Fruit fly (Drosophila melanogaster) whole organism, wandering third instar larva: Measurements from ENCODE around the gene Pex7.
A peak's percentile ranks its signal among the peaks of the same experiment; 100 is the strongest.

Experiments used
- Abd-B ChIP-seq: fragments of >200 bp; optimal IDR thresholded peaks from 2 replicates; lab custom pipeline; 2017; ENCODE audit warnings: missing biosample characterization, missing genetic modification characterization
- CG32264 ChIP-seq: fragments of 200-800 bp; sonication (Bioruptor generic); optimal IDR thresholded peaks from 2 replicates; lab custom pipeline; 2016; ENCODE audit warnings: missing biosample characterization, missing genetic modification characterization
- CG9705 ChIP-seq: fragments of 200-800 bp; sonication (Bioruptor generic); optimal IDR thresholded peaks from 2 replicates; lab custom pipeline; 2018; ENCODE audit warnings: missing biosample characterization, mild to moderate bottlenecking, missing genetic modification characterization
- CrebA ChIP-seq: fragments of 200-800 bp; sonication (Bioruptor generic); optimal IDR thresholded peaks from 2 replicates; lab custom pipeline; 2016; ENCODE audit warnings: missing biosample characterization, mild to moderate bottlenecking, missing genetic modification characterization, borderline replicate concordance
- Dfd ChIP-seq: fragments of >200 bp; optimal IDR thresholded peaks from 2 replicates; lab custom pipeline; 2017; ENCODE audit warnings: missing biosample characterization, missing genetic modification characterization
- Dif ChIP-seq: fragments of 200-275, 200-300 bp; sonication (Bioruptor generic); optimal IDR thresholded peaks from 2 replicates; lab custom pipeline; 2018; ENCODE audit warnings: missing biosample characterization, missing genetic modification characterization; ENCODE audit not compliant: partially characterized antibody
- GATAd ChIP-seq: sonication (Bioruptor generic); optimal IDR thresholded peaks from 2 replicates; lab custom pipeline; 2016; ENCODE audit warnings: missing biosample characterization, missing genetic modification characterization
- HLH106 ChIP-seq: fragments of 200-800 bp; optimal IDR thresholded peaks from 3 replicates; lab custom pipeline; 2019; ENCODE audit warnings: missing biosample characterization, mild to moderate bottlenecking, missing genetic modification characterization, moderate library complexity
- Hnf4 ChIP-seq: fragments of 200-800 bp; sonication (Bioruptor generic); optimal IDR thresholded peaks from 2 replicates; lab custom pipeline; 2016; ENCODE audit warnings: missing biosample characterization, mild to moderate bottlenecking, missing genetic modification characterization
- Hr78 ChIP-seq: fragments of >200 bp; optimal IDR thresholded peaks from 2 replicates; lab custom pipeline; 2017; ENCODE audit warnings: missing biosample characterization, missing genetic modification characterization
- Hr83 ChIP-seq: fragments of 200-300 bp; sonication (Bioruptor generic); optimal IDR thresholded peaks from 2 replicates; lab custom pipeline; 2016; ENCODE audit warnings: missing biosample characterization, mild to moderate bottlenecking, missing genetic modification characterization, moderate library complexity; ENCODE audit not compliant: poor library complexity, severe bottlenecking
- Jra ChIP-seq: sonication (Bioruptor generic); optimal IDR thresholded peaks from 2 replicates; lab custom pipeline; 2016; ENCODE audit warnings: missing biosample characterization, missing genetic modification characterization
- Mio ChIP-seq: sonication (Bioruptor generic); optimal IDR thresholded peaks from 2 replicates; lab custom pipeline; 2016; ENCODE audit warnings: missing biosample characterization, missing genetic modification characterization
- Myc ChIP-seq: fragments of >200 bp; optimal IDR thresholded peaks from 2 replicates; lab custom pipeline; 2017
- N ChIP-seq: fragments of >200 bp; optimal IDR thresholded peaks from 2 replicates; lab custom pipeline; 2018; ENCODE audit warnings: missing biosample characterization, missing external identifiers, missing genetic modification characterization
- OdsH ChIP-seq: fragments of 200-800 bp; sonication (Bioruptor generic); optimal IDR thresholded peaks from 2 replicates; lab custom pipeline; 2016; ENCODE audit warnings: missing biosample characterization, mild to moderate bottlenecking, missing genetic modification characterization
- Rel ChIP-seq, 2 experiments: fragments of 200-800 bp; sonication (Bioruptor generic) in 1 of 2; optimal IDR thresholded peaks; 2 replicates in 1 of 2; 3 replicates in 1 of 2; lab custom pipeline; 2016 to 2019; ENCODE audit warnings: mild to moderate bottlenecking in 2 of 2, missing biosample characterization in 2 of 2, missing genetic modification characterization in 2 of 2, moderate library complexity in 1 of 2
- Sp1 ChIP-seq: fragments of 200-800 bp; sonication (Bioruptor generic); optimal IDR thresholded peaks from 3 replicates; lab custom pipeline; 2019; ENCODE audit warnings: missing biosample characterization, mild to moderate bottlenecking, missing genetic modification characterization, moderate library complexity
- Vsx2 ChIP-seq: fragments of 200-300, 225-300 bp; sonication (Bioruptor generic); optimal IDR thresholded peaks from 2 replicates; lab custom pipeline; 2018; ENCODE audit warnings: missing biosample characterization, missing genetic modification characterization; ENCODE audit not compliant: partially characterized antibody
- br ChIP-seq: fragments of 200-800 bp; sonication (Bioruptor generic); optimal IDR thresholded peaks from 2 replicates; lab custom pipeline; 2016; ENCODE audit warnings: missing biosample characterization, missing genetic modification characterization
- brk ChIP-seq: fragments of 200-800 bp; sonication (Bioruptor generic); optimal IDR thresholded peaks from 2 replicates; lab custom pipeline; 2016; ENCODE audit warnings: missing biosample characterization, mild to moderate bottlenecking, missing genetic modification characterization
- dl ChIP-seq, 2 experiments: fragments of 175-275, 200-275 bp in 1 of 2; fragments of 200-275 bp in 1 of 2; sonication (Bioruptor generic); optimal IDR thresholded peaks; lab custom pipeline; 2018; ENCODE audit warnings: mild to moderate bottlenecking in 2 of 2, missing biosample characterization in 2 of 2, missing genetic modification characterization in 2 of 2, moderate library complexity in 2 of 2; ENCODE audit not compliant: partially characterized antibody in 2 of 2, insufficient read depth in 1 of 2
- dmrt93B ChIP-seq: fragments of 200-800 bp; sonication (Bioruptor generic); optimal IDR thresholded peaks from 2 replicates; lab custom pipeline; 2018; ENCODE audit warnings: missing biosample characterization, mild to moderate bottlenecking, missing genetic modification characterization
- dsf ChIP-seq: sonication (Bioruptor generic); optimal IDR thresholded peaks from 2 replicates; lab custom pipeline; 2016; ENCODE audit warnings: missing biosample characterization, missing genetic modification characterization, borderline replicate concordance
- ey ChIP-seq: fragments of 200-800 bp; sonication (Bioruptor generic); optimal IDR thresholded peaks from 2 replicates; lab custom pipeline; 2016; ENCODE audit warnings: missing biosample characterization, missing genetic modification characterization
- foxo ChIP-seq, 2 experiments: fragments of 200-800 bp; sonication (Bioruptor generic); optimal IDR thresholded peaks; 2 replicates in 1 of 2; 3 replicates in 1 of 2; lab custom pipeline; 2016 to 2017; ENCODE audit warnings: missing biosample characterization in 2 of 2, missing genetic modification characterization in 2 of 2
- fru ChIP-seq: fragments of 200-800 bp; sonication (Bioruptor generic); optimal IDR thresholded peaks from 3 replicates; lab custom pipeline; 2016; ENCODE audit warnings: missing biosample characterization, mild to moderate bottlenecking, missing genetic modification characterization
- h ChIP-seq: fragments of 200-800 bp; sonication (Bioruptor generic); optimal IDR thresholded peaks from 3 replicates; lab custom pipeline; 2016; ENCODE audit warnings: missing biosample characterization, mild to moderate bottlenecking, missing genetic modification characterization
- jim ChIP-seq: fragments of 175-275, 200-325 bp; sonication (Bioruptor generic); optimal IDR thresholded peaks from 2 replicates; lab custom pipeline; 2016; ENCODE audit warnings: missing biosample characterization, mild to moderate bottlenecking, missing genetic modification characterization
- lola ChIP-seq: fragments of >200 bp; optimal IDR thresholded peaks from 2 replicates; lab custom pipeline; 2017; ENCODE audit warnings: missing biosample characterization, missing genetic modification characterization
- pan ChIP-seq: fragments of >200 bp; optimal IDR thresholded peaks from 2 replicates; lab custom pipeline; 2017
- psq ChIP-seq: fragments of 200-800 bp; sonication (Bioruptor generic); optimal IDR thresholded peaks from 3 replicates; lab custom pipeline; 2017; ENCODE audit warnings: missing biosample characterization, mild to moderate bottlenecking, missing genetic modification characterization, moderate library complexity
- rgr ChIP-seq: fragments of 200-800 bp; sonication (Bioruptor generic); optimal IDR thresholded peaks from 3 replicates; lab custom pipeline; 2016; ENCODE audit warnings: missing biosample characterization, mild to moderate bottlenecking, missing genetic modification characterization
- sage ChIP-seq: fragments of 200-800 bp; sonication (Bioruptor generic); optimal IDR thresholded peaks from 2 replicates; lab custom pipeline; 2016; ENCODE audit warnings: missing biosample characterization, mild to moderate bottlenecking, missing genetic modification characterization
- sv ChIP-seq: fragments of 200-800 bp; sonication (Bioruptor generic); optimal IDR thresholded peaks from 3 replicates; lab custom pipeline; 2016; ENCODE audit warnings: missing biosample characterization, missing genetic modification characterization
- tai ChIP-seq: sonication (Bioruptor generic); optimal IDR thresholded peaks from 2 replicates; lab custom pipeline; 2016; ENCODE audit warnings: missing biosample characterization, missing genetic modification characterization
- usp ChIP-seq: fragments of >200 bp; optimal IDR thresholded peaks from 2 replicates; lab custom pipeline; 2017; ENCODE audit warnings: missing biosample characterization, missing genetic modification characterization
- woc ChIP-seq: sonication (Bioruptor generic); optimal IDR thresholded peaks from 2 replicates; lab custom pipeline; 2016; ENCODE audit warnings: missing biosample characterization, mild to moderate bottlenecking, missing genetic modification characterization

The Pex7 gene

DNA sequence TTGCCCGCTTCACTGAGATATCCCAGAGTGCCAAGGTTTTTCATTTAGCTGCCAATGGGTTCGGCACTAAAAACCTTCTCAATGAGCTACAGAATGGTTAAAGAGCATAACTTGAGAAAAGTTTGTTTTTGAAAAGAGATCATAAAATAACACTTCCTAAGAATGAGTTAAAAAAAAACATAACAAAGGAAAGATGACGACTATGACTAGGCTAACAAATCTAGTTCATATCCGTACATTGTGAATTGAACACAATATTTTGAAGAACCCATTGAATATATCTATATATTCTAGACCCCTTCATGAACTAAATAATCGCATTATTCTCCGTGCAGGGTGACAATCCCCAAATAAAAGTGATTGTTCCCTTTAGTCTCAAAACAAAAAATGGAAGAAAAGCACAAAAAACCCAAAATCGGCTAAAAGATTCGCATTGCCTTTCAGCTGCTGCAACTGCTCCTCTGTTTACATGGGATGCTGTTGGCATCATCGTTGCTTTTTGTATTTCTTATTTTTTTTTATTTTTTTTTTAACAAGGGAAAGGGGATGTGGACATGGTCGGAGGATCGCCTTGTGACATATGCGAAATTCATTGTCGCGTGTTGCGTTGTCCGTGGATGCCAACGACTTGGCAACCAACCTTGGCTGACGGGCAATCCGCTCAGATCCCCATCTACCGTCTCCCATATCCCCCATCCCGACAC lies 9.9 kb downstream of the Pex7 start:
- TF ChIP-seq Dfd (no peak), lola (GFP tag; lab: Kevin White, UChicago) (no peak), Rel (GFP tag; optimal IDR thresholded peaks at IDR 0.05; lab: Kevin White, UChicago) (peak; percentile 54), Rel (tag; optimal IDR thresholded peaks at IDR 0.05; lab: Kevin White, UChicago) (no peak), Hnf4 (peak; percentile 62), sage (GFP tag; lab: Kevin White, UChicago) (peak; percentile 75), OdsH (GFP tag; lab: Kevin White, UChicago) (peak; percentile 91), Hr78 (GFP tag; lab: Kevin White, UChicago) (no peak), tai (GFP tag; lab: Kevin White, UChicago) (no peak), Myc (peak; percentile 2), usp (GFP tag; lab: Kevin White, UChicago) (no peak), dmrt93B (GFP tag; lab: Kevin White, UChicago) (peak; percentile 94), Hr83 (GFP tag; lab: Kevin White, UChicago) (no peak), br (GFP tag; lab: Kevin White, UChicago) (peak; percentile 88), rgr (GFP tag; lab: Kevin White, UChicago) (peak; percentile 91), Sp1 (GFP tag; lab: Kevin White, UChicago) (peak; percentile 93), Vsx2 (GFP tag; lab: Kevin White, UChicago) (no peak), Dif (GFP tag; lab: Kevin White, UChicago) (no peak), fru (GFP tag; lab: Kevin White, UChicago) (peak; percentile 92), pan (lab: Kevin White, UChicago) (no peak), CG32264 (GFP tag; lab: Kevin White, UChicago) (peak; percentile 65), Abd-B (GFP tag; lab: Kevin White, UChicago) (no peak), N (GFP tag; lab: Kevin White, UChicago) (no peak), HLH106 (tag; lab: Kevin White, UChicago) (peak; percentile 90), foxo (GFP tag; optimal IDR thresholded peaks at IDR 0.05; lab: Kevin White, UChicago) (peak; percentile 23 to 88), dsf (GFP tag; lab: Kevin White, UChicago) (peak; percentile 41), Jra (GFP tag; lab: Kevin White, UChicago) (no peak), dl (GFP tag; optimal IDR thresholded peaks at IDR 0.05; lab: Kevin White, UChicago; ENCODE audit: insufficient read depth in 1 of 2, partially characterized antibody in 2 of 2) (no peak), GATAd (GFP tag; lab: Kevin White, UChicago) (no peak), Mio (no peak), psq (peak; percentile 85), CG9705 (GFP tag; lab: Kevin White, UChicago) (peak; percentile 73), woc (GFP tag; lab: Kevin White, UChicago) (peak; percentile 73), CrebA (no peak), jim (GFP tag; lab: Kevin White, UChicago) (peak; percentile 53), h (GFP tag; lab: Kevin White, UChicago) (peak; percentile 92), sv (no peak), brk (GFP tag; lab: Kevin White, UChicago) (peak; percentile 25), ey (GFP tag; lab: Kevin White, UChicago) (peak; percentile 90)

DNA sequence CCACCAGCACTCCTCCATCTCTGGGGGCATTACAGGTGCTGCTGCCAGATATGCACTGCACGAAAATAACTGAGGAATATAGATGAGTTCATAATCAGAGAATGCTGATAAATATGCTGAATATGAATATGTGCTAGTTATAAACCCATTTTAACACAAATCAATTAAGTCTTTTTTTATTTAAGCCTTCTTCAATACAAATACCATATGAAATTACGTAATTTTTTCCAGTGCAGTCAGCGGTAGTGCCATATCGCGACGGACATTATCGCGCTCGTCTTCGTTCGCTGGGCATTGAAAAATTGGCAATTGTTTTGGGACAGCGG lies 10.4 kb downstream of the Pex7 start:
- peak; percentile 88 for TF ChIP-seq Sp1 (GFP tag; lab: Kevin White, UChicago)
- TF ChIP-seq Vsx2 (GFP tag; lab: Kevin White, UChicago) = no peak
- TF ChIP-seq ey (GFP tag; lab: Kevin White, UChicago) = peak; percentile 85
- peak; percentile 80 for TF ChIP-seq CG32264 (GFP tag; lab: Kevin White, UChicago)
- peak; percentile 62 for TF ChIP-seq CG9705 (GFP tag; lab: Kevin White, UChicago)
- peak; percentile 84 for TF ChIP-seq OdsH (GFP tag; lab: Kevin White, UChicago)
- no peak for TF ChIP-seq Abd-B (GFP tag; lab: Kevin White, UChicago)
- peak; percentile 79 for TF ChIP-seq rgr (GFP tag; lab: Kevin White, UChicago)
- TF ChIP-seq Jra (GFP tag; lab: Kevin White, UChicago) = peak; percentile 59
- TF ChIP-seq h (GFP tag; lab: Kevin White, UChicago) = peak; percentile 90
- peak; percentile 63 for TF ChIP-seq brk (GFP tag; lab: Kevin White, UChicago)
- TF ChIP-seq N (GFP tag; lab: Kevin White, UChicago) = no peak
- TF ChIP-seq HLH106 (tag; lab: Kevin White, UChicago) = peak; percentile 89
- no peak for TF ChIP-seq pan (lab: Kevin White, UChicago)
- TF ChIP-seq Dfd = no peak
- no peak for TF ChIP-seq lola (GFP tag; lab: Kevin White, UChicago)
- no peak for TF ChIP-seq jim (GFP tag; lab: Kevin White, UChicago)
- no peak for TF ChIP-seq Dif (GFP tag; lab: Kevin White, UChicago)
- TF ChIP-seq dl (GFP tag; optimal IDR thresholded peaks at IDR 0.05; lab: Kevin White, UChicago; ENCODE audit: insufficient read depth in 1 of 2, partially characterized antibody in 2 of 2) = no peak
- no peak for TF ChIP-seq usp (GFP tag; lab: Kevin White, UChicago)
- peak; percentile 64 for TF ChIP-seq tai (GFP tag; lab: Kevin White, UChicago)
- no peak for TF ChIP-seq Hr78 (GFP tag; lab: Kevin White, UChicago)
- no peak for TF ChIP-seq sv
- no peak for TF ChIP-seq Mio
- TF ChIP-seq Hnf4 = peak; percentile 76
- TF ChIP-seq dsf (GFP tag; lab: Kevin White, UChicago) = no peak
- peak in 1 of 2 experiments; percentile 89 for TF ChIP-seq foxo (GFP tag; optimal IDR thresholded peaks at IDR 0.05; lab: Kevin White, UChicago)
- peak; percentile 93 for TF ChIP-seq fru (GFP tag; lab: Kevin White, UChicago)
- TF ChIP-seq Hr83 (GFP tag; lab: Kevin White, UChicago) = no peak
- peak; percentile 65 for TF ChIP-seq psq
- TF ChIP-seq sage (GFP tag; lab: Kevin White, UChicago) = peak; percentile 31
- peak; percentile 53 for TF ChIP-seq Rel (GFP tag; optimal IDR thresholded peaks at IDR 0.05; lab: Kevin White, UChicago)
- TF ChIP-seq Rel (tag; optimal IDR thresholded peaks at IDR 0.05; lab: Kevin White, UChicago) = peak; percentile 58
- TF ChIP-seq Myc = no peak
- TF ChIP-seq CrebA = no peak
- peak; percentile 85 for TF ChIP-seq woc (GFP tag; lab: Kevin White, UChicago)
- no peak for TF ChIP-seq GATAd (GFP tag; lab: Kevin White, UChicago)
- peak; percentile 84 for TF ChIP-seq br (GFP tag; lab: Kevin White, UChicago)
- TF ChIP-seq dmrt93B (GFP tag; lab: Kevin White, UChicago) = peak; percentile 55
